Worm (Caenorhabditis elegans): Measurements from ENCODE around the gene rig-3.

DNA sequence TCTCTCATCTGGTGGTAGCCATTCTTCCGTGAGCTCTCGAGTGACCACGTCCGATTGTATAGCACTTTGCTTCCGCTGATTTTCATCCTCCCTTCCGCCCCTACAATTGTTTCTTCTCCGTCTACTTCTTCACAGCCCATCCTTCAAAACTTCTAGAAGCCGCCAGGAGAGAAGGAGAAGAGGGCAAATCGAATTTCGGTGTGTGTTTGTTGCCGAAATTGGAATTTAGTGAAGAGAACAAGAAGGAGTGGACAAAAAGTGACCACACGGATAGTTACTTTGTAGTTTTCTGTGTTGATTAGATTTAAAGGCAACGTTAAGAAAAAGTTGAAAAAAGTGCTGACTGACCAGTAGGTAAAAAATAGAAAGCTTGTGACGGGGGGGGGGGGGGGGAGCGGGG lies 39.7 kb downstream of the rig-3 start:
- TF ChIP-seq B0310.2 (tag; optimal IDR thresholded peaks at IDR 0.05): no peak
- no peak for TF ChIP-seq ama-1 (optimal IDR thresholded peaks at IDR 0.05)
- TF ChIP-seq ets-7 (tag; optimal IDR thresholded peaks at IDR 0.05): no peak
- TF ChIP-seq hmbx-1 (tag; optimal IDR thresholded peaks at IDR 0.05): no peak
- TF ChIP-seq sea-1 (GFP tag; conservative IDR thresholded peaks at IDR 0.05): no peak
